Fruit fly (Drosophila melanogaster) whole organism, wandering third instar larva: ENCODE measurements around the gene CG9727.

ENCODE experiments used
- Jra ChIP-seq: sonication (Bioruptor generic); optimal IDR thresholded peaks from 2 replicates; lab custom pipeline; 2016; ENCODE audit warnings: missing biosample characterization, missing genetic modification characterization
- N ChIP-seq: fragments of >200 bp; optimal IDR thresholded peaks from 2 replicates; lab custom pipeline; 2018; ENCODE audit warnings: missing biosample characterization, missing external identifiers, missing genetic modification characterization
- OdsH ChIP-seq: fragments of 200-800 bp; sonication (Bioruptor generic); optimal IDR thresholded peaks from 2 replicates; lab custom pipeline; 2016; ENCODE audit warnings: missing biosample characterization, mild to moderate bottlenecking, missing genetic modification characterization
- Sp1 ChIP-seq: fragments of 200-800 bp; sonication (Bioruptor generic); optimal IDR thresholded peaks from 3 replicates; lab custom pipeline; 2019; ENCODE audit warnings: missing biosample characterization, mild to moderate bottlenecking, missing genetic modification characterization, moderate library complexity
- ey ChIP-seq: fragments of 200-800 bp; sonication (Bioruptor generic); optimal IDR thresholded peaks from 2 replicates; lab custom pipeline; 2016; ENCODE audit warnings: missing biosample characterization, missing genetic modification characterization
- jim ChIP-seq: fragments of 175-275, 200-325 bp; sonication (Bioruptor generic); optimal IDR thresholded peaks from 2 replicates; lab custom pipeline; 2016; ENCODE audit warnings: missing biosample characterization, mild to moderate bottlenecking, missing genetic modification characterization
- lola ChIP-seq: fragments of >200 bp; optimal IDR thresholded peaks from 2 replicates; lab custom pipeline; 2017; ENCODE audit warnings: missing biosample characterization, missing genetic modification characterization
- pan ChIP-seq: fragments of >200 bp; optimal IDR thresholded peaks from 2 replicates; lab custom pipeline; 2017
- usp ChIP-seq: fragments of >200 bp; optimal IDR thresholded peaks from 2 replicates; lab custom pipeline; 2017; ENCODE audit warnings: missing biosample characterization, missing genetic modification characterization

DNA sequence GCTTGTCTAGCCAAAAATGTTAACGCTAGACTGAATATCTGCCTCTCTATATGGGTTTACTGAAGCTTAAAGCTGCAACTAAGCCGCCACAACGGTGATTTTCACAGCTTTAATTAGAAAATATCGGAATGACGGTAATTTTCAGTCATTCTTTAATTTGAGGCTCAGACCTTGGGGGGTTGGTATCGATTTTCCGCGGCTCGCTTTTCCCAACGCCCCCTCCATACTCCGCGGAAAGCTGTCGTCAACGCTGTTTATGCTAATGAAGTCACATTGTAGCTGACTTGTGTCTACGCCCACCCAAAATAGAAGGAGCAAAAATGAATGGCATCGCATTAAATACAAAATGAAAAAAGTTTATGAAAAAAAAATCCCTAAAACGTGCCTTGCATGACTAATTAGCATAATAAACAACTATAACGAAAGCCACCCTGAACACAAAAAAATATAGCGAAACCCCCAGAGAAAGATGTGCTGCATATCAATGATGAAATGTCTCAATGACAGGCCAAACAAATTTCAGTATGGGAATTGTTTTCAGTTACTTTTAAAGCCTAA is 20.6 kb downstream of the CG9727 start:
- TF ChIP-seq lola (GFP tag; lab: Kevin White, UChicago) = no peak
- no peak for TF ChIP-seq jim
- no peak for TF ChIP-seq OdsH
- no peak for TF ChIP-seq ey (GFP tag; lab: Kevin White, UChicago)
- TF ChIP-seq pan (lab: Kevin White, UChicago) = no peak
- TF ChIP-seq Jra (GFP tag; lab: Kevin White, UChicago) = no peak
- no peak for TF ChIP-seq Sp1 (GFP tag; lab: Kevin White, UChicago)
- TF ChIP-seq usp = no peak
- TF ChIP-seq N = no peak
